Fruit fly (Drosophila melanogaster): ENCODE data around the gene cad.

The cad gene

DNA sequence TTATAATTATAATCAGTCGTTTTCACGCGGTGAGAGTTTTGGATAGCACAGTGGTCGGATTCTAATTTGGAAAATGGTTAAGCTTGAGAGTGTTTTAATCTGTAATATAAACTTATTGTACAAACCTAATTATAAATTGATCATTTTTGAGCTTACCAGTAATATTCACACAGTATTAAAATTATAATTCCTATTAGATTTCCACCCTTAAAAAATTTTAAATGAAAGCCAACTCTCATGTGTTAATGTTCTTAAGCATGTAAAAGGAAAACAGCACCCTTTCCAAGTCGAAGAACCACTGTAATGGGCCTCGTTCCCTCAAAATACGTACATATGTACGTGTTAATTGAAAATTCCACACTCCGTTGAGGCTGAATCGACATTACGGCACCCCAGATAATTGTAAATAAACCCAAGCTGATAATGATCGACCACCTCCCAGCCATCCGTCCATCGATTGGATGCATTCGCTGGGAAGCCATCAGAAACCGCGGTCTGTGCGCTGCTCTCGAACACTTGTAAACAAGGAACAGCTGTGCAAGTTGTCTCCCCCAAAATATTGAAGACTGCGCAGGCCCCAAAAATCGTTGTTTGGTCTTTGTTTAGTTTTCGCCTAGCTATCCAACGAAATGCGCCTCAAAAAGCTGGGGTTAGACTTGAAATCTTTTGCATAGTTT, 10.6 kb upstream of the cad start (continued):
- peak; percentile 50 for TF ChIP-seq CG10979 (tag; optimal IDR thresholded peaks at IDR 0.05)
- TF ChIP-seq sd (tag; optimal IDR thresholded peaks at IDR 0.05), result no peak
- no peak for TF ChIP-seq CG31365 (tag; optimal IDR thresholded peaks at IDR 0.05)
- peak; percentile 43 for TF ChIP-seq D19A (tag; optimal IDR thresholded peaks at IDR 0.05)
- TF ChIP-seq gro (GFP tag; optimal IDR thresholded peaks at IDR 0.05), result no peak
- TF ChIP-seq fd64A (GFP tag; optimal IDR thresholded peaks at IDR 0.05), result peak; percentile 55
- TF ChIP-seq CG4424 (GFP tag; optimal IDR thresholded peaks at IDR 0.05), result peak; percentile 40
- peak; percentile 69 for TF ChIP-seq Xrp1 (GFP tag; IDR thresholded peaks at IDR 0.05)
- TF ChIP-seq pros (GFP tag; optimal IDR thresholded peaks at IDR 0.05), result no peak
- TF ChIP-seq HmgZ (tag; optimal IDR thresholded peaks at IDR 0.05), result no peak
- no peak for TF ChIP-seq vnd (GFP tag; IDR thresholded peaks at IDR 0.05; ENCODE audit: partially characterized antibody)
- no peak for TF ChIP-seq Scr (GFP tag; IDR thresholded peaks at IDR 0.05; ENCODE audit: partially characterized antibody)
- TF ChIP-seq ATbp (GFP tag; optimal IDR thresholded peaks at IDR 0.05), result peak; percentile 5
- peak; percentile 15 for TF ChIP-seq NfI (GFP tag; optimal IDR thresholded peaks at IDR 0.05)
- no peak for TF ChIP-seq CG4404 (GFP tag; IDR thresholded peaks at IDR 0.05)
- TF ChIP-seq CG14710 (tag; optimal IDR thresholded peaks at IDR 0.05), result peak; percentile 32
- peak; percentile 58 for TF ChIP-seq PHDP (tag; optimal IDR thresholded peaks at IDR 0.05)
- TF ChIP-seq ato (GFP tag; IDR thresholded peaks at IDR 0.05; ENCODE audit: partially characterized antibody), result no peak
- peak; percentile 42 for TF ChIP-seq CG17385 (GFP tag; optimal IDR thresholded peaks at IDR 0.05)
- TF ChIP-seq CG6765 (GFP tag; optimal IDR thresholded peaks at IDR 0.05), result peak; percentile 21
- peak; percentile 15 for TF ChIP-seq schlank (tag; optimal IDR thresholded peaks at IDR 0.05)
- no peak for TF ChIP-seq ERR (GFP tag; optimal IDR thresholded peaks at IDR 0.05)
- TF ChIP-seq CG16779 (GFP tag; IDR thresholded peaks at IDR 0.05), result no peak
- TF ChIP-seq CG11247 (GFP tag; IDR thresholded peaks at IDR 0.05), result no peak; the same call in 1 of the 2 replicates
- no peak for TF ChIP-seq lov (optimal IDR thresholded peaks at IDR 0.05)
- no peak for TF ChIP-seq lov (GFP tag; IDR thresholded peaks at IDR 0.05)
- no peak for TF ChIP-seq MTF-1 (GFP tag; optimal IDR thresholded peaks at IDR 0.05; ENCODE audit: borderline replicate concordance)
- peak; percentile 72 for TF ChIP-seq sens (GFP tag)
- TF ChIP-seq CG31388 (GFP tag; optimal IDR thresholded peaks at IDR 0.05), result no peak
- TF ChIP-seq TFAM (GFP tag; optimal IDR thresholded peaks at IDR 0.05), result no peak
- TF ChIP-seq nerfin-1 (tag; optimal IDR thresholded peaks at IDR 0.05), result peak; percentile 31
- no peak for TF ChIP-seq Ravus (GFP tag; IDR thresholded peaks at IDR 0.05)
- peak; percentile 47; the same call in 1 of the 2 replicates for TF ChIP-seq Atf6 (GFP tag; IDR thresholded peaks at IDR 0.05)
- TF ChIP-seq CG17359 (tag; optimal IDR thresholded peaks at IDR 0.05), result peak; percentile 56
- TF ChIP-seq CG10209 (GFP tag; optimal IDR thresholded peaks at IDR 0.05), result peak; percentile 38
- TF ChIP-seq wek (GFP tag; optimal IDR thresholded peaks at IDR 0.05), result no peak
- peak; percentile 62 for TF ChIP-seq CG32532 (GFP tag; IDR thresholded peaks at IDR 0.05)
- peak; percentile 38 for TF ChIP-seq dmrt11E (tag; optimal IDR thresholded peaks at IDR 0.05)
- TF ChIP-seq slou (GFP tag; optimal IDR thresholded peaks at IDR 0.05), result no peak
- TF ChIP-seq pum (GFP tag; optimal IDR thresholded peaks at IDR 0.05), result peak; percentile 1
- TF ChIP-seq ems (GFP tag; optimal IDR thresholded peaks at IDR 0.05), result peak; percentile 22
- no peak for TF ChIP-seq sr (GFP tag; IDR thresholded peaks at IDR 0.05)
- no peak for TF ChIP-seq CG12744 (GFP tag; optimal IDR thresholded peaks at IDR 0.05)
- TF ChIP-seq wdn (GFP tag; IDR thresholded peaks at IDR 0.05), result no peak
- peak in 1 of 3 experiments; percentile 42 for TF ChIP-seq lola (GFP tag; optimal IDR thresholded peaks at IDR 0.05)
- TF ChIP-seq CG15073 (GFP tag; optimal IDR thresholded peaks at IDR 0.05), result no peak
- TF ChIP-seq CG16863 (GFP tag; optimal IDR thresholded peaks at IDR 0.05), result no peak
- peak; percentile 24 for TF ChIP-seq CG1529 (GFP tag; optimal IDR thresholded peaks at IDR 0.05)
- peak; percentile 64 for TF ChIP-seq Oli (tag; optimal IDR thresholded peaks at IDR 0.05)
- no peak for TF ChIP-seq ro (GFP tag; IDR thresholded peaks at IDR 0.05)

Measured in whole organism, embryonic.